Worm (Caenorhabditis elegans) whole organism, L1 larva: ENCODE data around the gene Y57G11C.51.
A peak's percentile ranks its signal among the peaks of the same experiment; 100 is the strongest.
"Not testable (repeated sequence)": the region's sequence is repeated elsewhere in the genome, so short reads cannot be mapped to it uniquely, and the experiment has no call there.

Source experiments
- C16A3.4 ChIP-seq: fragments of 150-350 bp; optimal IDR thresholded peaks from 2 replicates; lab custom pipeline; 2014; ENCODE audit warnings: missing biosample characterization, missing genetic modification characterization
- F16B12.6 ChIP-seq: fragments of 150-350 bp; optimal IDR thresholded peaks from 2 replicates; lab custom pipeline; 2014; ENCODE audit warnings: missing biosample characterization, missing genetic modification characterization
- aly-2 ChIP-seq: fragments of 150-350 bp; optimal IDR thresholded peaks from 2 replicates; lab custom pipeline; 2014; ENCODE audit warnings: missing biosample characterization, missing genetic modification characterization
- ama-1 ChIP-seq: fragments of 150-350 bp; optimal IDR thresholded peaks from 2 replicates; lab custom pipeline; 2014
- ceh-8 ChIP-seq: fragments of 200-800 bp; sonication (Bioruptor generic); optimal IDR thresholded peaks from 2 replicates; lab custom pipeline; 2018; ENCODE audit warnings: mild to moderate bottlenecking, missing genetic modification characterization, moderate library complexity, missing compliant biosample characterization
- ceh-90 ChIP-seq: sonication (generic microtip); optimal IDR thresholded peaks from 2 replicates; lab custom pipeline; 2016; ENCODE audit warnings: missing genetic modification characterization, missing compliant biosample characterization
- dpl-1 ChIP-seq, 3 experiments: fragments of 150-350 bp in 2 of 3; sonication (generic microtip) in 1 of 3; optimal IDR thresholded peaks; 2 replicates each; lab custom pipeline; 2014 to 2017; ENCODE audit warnings: missing biosample characterization in 3 of 3, missing genetic modification characterization in 3 of 3, missing genetic modification reagents in 3 of 3
- efl-1 ChIP-seq, 4 experiments: fragments of 150-350 bp; optimal IDR thresholded peaks in 3 of 4; peaks in 1 of 4; 1 replicate in 1 of 4; 2 replicates in 3 of 4; lab custom pipeline; 2014; ENCODE audit warnings: missing biosample characterization in 2 of 4, missing genetic modification characterization in 2 of 4, missing genetic modification reagents in 2 of 4
- efl-3 ChIP-seq: fragments of 200-800 bp; sonication (Bioruptor generic); optimal IDR thresholded peaks from 2 replicates; lab custom pipeline; 2018; ENCODE audit warnings: mild to moderate bottlenecking, missing genetic modification characterization, missing compliant biosample characterization
- egl-27 ChIP-seq, 2 experiments: fragments of 150-350 bp in 1 of 2; sonication (generic microtip); optimal IDR thresholded peaks; 3 replicates each; lab custom pipeline; 2017 to 2018; ENCODE audit warnings: missing biosample characterization in 2 of 2, missing genetic modification characterization in 2 of 2, missing genetic modification reagents in 2 of 2
- elt-3 ChIP-seq, 6 experiments: fragments of 150-350 bp in 1 of 6; sonication (generic microtip); optimal IDR thresholded peaks; 2 replicates each; lab custom pipeline; 2017 to 2018; ENCODE audit warnings: missing biosample characterization in 6 of 6, missing genetic modification characterization in 6 of 6, inconsistent platforms in 1 of 6
- fos-1 ChIP-seq: fragments of 150-350 bp; optimal IDR thresholded peaks from 2 replicates; lab custom pipeline; 2014; ENCODE audit warnings: missing biosample characterization, missing genetic modification characterization
- grh-1 ChIP-seq: fragments of 200-800 bp; sonication (Bioruptor generic); IDR thresholded peaks from 2 replicates; pipeline ENCODE4 v1.3.6; 2022; ENCODE audit warnings: missing genetic modification reagents, missing genetic modification characterization, missing compliant biosample characterization
- hlh-4 ChIP-seq: sonication (generic microtip); optimal IDR thresholded peaks from 2 replicates; lab custom pipeline; 2016; ENCODE audit warnings: mild to moderate bottlenecking, missing genetic modification characterization, missing compliant biosample characterization
- jun-1 ChIP-seq: fragments of 150-350 bp; optimal IDR thresholded peaks from 2 replicates; lab custom pipeline; 2014; ENCODE audit warnings: missing biosample characterization, missing genetic modification reagents, missing genetic modification characterization
- lin-13 ChIP-seq: fragments of 150-350 bp; optimal IDR thresholded peaks from 2 replicates; lab custom pipeline; 2014; ENCODE audit warnings: missing biosample characterization, missing genetic modification reagents, missing genetic modification characterization
- lin-15B ChIP-seq: fragments of 150-350 bp; sonication (generic microtip); optimal IDR thresholded peaks from 3 replicates; lab custom pipeline; 2014; ENCODE audit warnings: missing biosample characterization, missing genetic modification characterization
- lin-35 ChIP-seq, 2 experiments: fragments of 150-350 bp; optimal IDR thresholded peaks; 2 replicates each; lab custom pipeline; 2014; ENCODE audit warnings: missing biosample characterization in 2 of 2, missing genetic modification characterization in 2 of 2, missing genetic modification reagents in 2 of 2
- lsy-2 ChIP-seq, 2 experiments: fragments of 150-350 bp; optimal IDR thresholded peaks; 2 replicates each; lab custom pipeline; 2014; ENCODE audit warnings: missing biosample characterization in 2 of 2, missing genetic modification characterization in 2 of 2
- mab-9 ChIP-seq: fragments of 200-800 bp; sonication (Bioruptor generic); IDR thresholded peaks from 2 replicates; pipeline ENCODE4 v1.3.6; 2022; ENCODE audit warnings: missing genetic modification reagents, missing genetic modification characterization, missing compliant biosample characterization
- nhr-20 ChIP-seq: sonication (generic microtip); optimal IDR thresholded peaks from 2 replicates; lab custom pipeline; 2016; ENCODE audit warnings: mild to moderate bottlenecking, missing genetic modification characterization, missing compliant biosample characterization
- nhr-237 ChIP-seq: fragments of 150-350 bp; optimal IDR thresholded peaks from 2 replicates; lab custom pipeline; 2014; ENCODE audit warnings: missing biosample characterization, missing genetic modification characterization
- nhr-71 ChIP-seq: sonication (generic microtip); optimal IDR thresholded peaks from 2 replicates; lab custom pipeline; 2016; ENCODE audit warnings: mild to moderate bottlenecking, missing genetic modification characterization, moderate library complexity, missing compliant biosample characterization
- nhr-77 ChIP-seq: fragments of 150-350 bp; optimal IDR thresholded peaks from 2 replicates; lab custom pipeline; 2014; ENCODE audit warnings: missing biosample characterization, missing genetic modification characterization
- nhr-85 ChIP-seq: sonication (generic microtip); peaks from one replicate; lab custom pipeline; 2016; ENCODE audit warnings: missing genetic modification characterization, inconsistent platforms, missing compliant biosample characterization
- nhr-90 ChIP-seq: sonication (generic microtip); optimal IDR thresholded peaks from 2 replicates; lab custom pipeline; 2016; ENCODE audit warnings: mild to moderate bottlenecking, missing genetic modification characterization, missing compliant biosample characterization; ENCODE audit not compliant: poor library complexity
- pag-3 ChIP-seq: sonication (generic microtip); optimal IDR thresholded peaks from 2 replicates; lab custom pipeline; 2017; ENCODE audit warnings: missing genetic modification characterization, mild to moderate bottlenecking, missing compliant biosample characterization, antibody characterized with exemption, borderline replicate concordance; ENCODE audit not compliant: insufficient read depth
- pqm-1 ChIP-seq: sonication (generic microtip); optimal IDR thresholded peaks from 3 replicates; lab custom pipeline; 2017; ENCODE audit warnings: missing biosample characterization, missing genetic modification characterization
- skn-1 ChIP-seq: fragments of 150-350 bp; optimal IDR thresholded peaks from 2 replicates; lab custom pipeline; 2014; ENCODE audit warnings: missing biosample characterization, missing genetic modification characterization
- sptf-1 ChIP-seq: fragments of 150-350 bp; optimal IDR thresholded peaks from 2 replicates; lab custom pipeline; 2014; ENCODE audit warnings: missing biosample characterization, missing genetic modification characterization
- sup-37 ChIP-seq: fragments of 200-800 bp; sonication (Bioruptor generic); optimal IDR thresholded peaks from 2 replicates; lab custom pipeline; 2018; ENCODE audit warnings: mild to moderate bottlenecking, missing genetic modification characterization, missing compliant biosample characterization
- swsn-7 ChIP-seq: sonication (generic microtip); optimal IDR thresholded peaks from 2 replicates; lab custom pipeline; 2016; ENCODE audit warnings: missing genetic modification characterization, missing compliant biosample characterization
- unc-30 ChIP-seq: sonication (generic microtip); optimal IDR thresholded peaks from 2 replicates; lab custom pipeline; 2017; ENCODE audit warnings: missing biosample characterization, missing genetic modification characterization
- unc-62 ChIP-seq: fragments of 150-350 bp; optimal IDR thresholded peaks from 2 replicates; lab custom pipeline; 2014; ENCODE audit warnings: missing biosample characterization, missing genetic modification reagents, missing genetic modification characterization
- unc-86 ChIP-seq: sonication (generic microtip); optimal IDR thresholded peaks from 2 replicates; lab custom pipeline; 2016; ENCODE audit warnings: missing genetic modification characterization, missing compliant biosample characterization
- ztf-4 ChIP-seq: fragments of 150-350 bp; optimal IDR thresholded peaks from 2 replicates; lab custom pipeline; 2014; ENCODE audit warnings: missing biosample characterization, missing genetic modification characterization

Y57G11C.51 gene

DNA sequence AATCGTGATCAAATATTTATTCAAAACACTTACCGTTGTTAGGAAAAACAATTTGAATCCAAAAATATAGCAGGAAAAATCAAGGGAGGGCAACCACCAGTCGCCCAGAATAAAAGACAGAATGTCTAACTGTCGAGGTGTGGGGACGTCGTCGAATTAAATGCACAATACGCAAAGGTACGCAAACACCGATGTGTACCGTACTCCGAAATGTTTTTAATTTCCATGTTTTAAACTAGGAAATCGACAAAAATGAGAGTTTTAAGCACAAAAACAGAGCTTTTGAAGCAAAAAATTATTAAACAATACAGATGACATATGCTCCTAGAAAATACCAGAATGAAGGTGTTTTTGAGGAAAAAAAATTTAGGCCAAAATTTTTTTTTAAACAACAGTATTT, at the start of gene Y57G11C.51:
Y57G11C.51 (minus strand) TSS at position 101 of the 400 bp plus-strand sequence.
- TF ChIP-seq pag-3; jun-1; unc-86 (tag; lab: Kevin White, UChicago): not testable (repeated sequence)

DNA sequence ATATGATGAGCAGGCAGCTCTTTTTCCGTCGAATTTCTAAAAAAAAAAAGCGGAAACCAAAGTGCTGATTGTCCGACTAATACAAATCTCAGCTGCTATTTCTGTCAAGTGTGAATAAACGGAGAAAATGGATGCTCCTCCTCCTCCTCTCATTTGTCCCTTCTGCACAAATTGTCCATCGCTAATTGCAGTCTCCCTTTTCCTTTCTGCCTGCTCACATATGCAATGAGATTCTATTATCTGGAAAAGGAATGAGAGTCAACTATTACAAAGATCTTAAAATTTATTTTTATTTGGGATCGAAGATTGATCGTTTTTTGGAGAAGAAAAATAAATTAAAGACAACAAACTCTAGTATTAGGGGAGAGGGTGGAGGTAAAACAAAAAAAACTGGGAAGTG, 47.9 kb upstream of the Y57G11C.51 start:
- TF ChIP-seq ztf-4 (tag; lab: Kevin White, UChicago): peak; percentile 37
- peak in 1 of 2 experiments; percentile 3 for TF ChIP-seq efl-1 (optimal IDR thresholded peaks at IDR 0.05; lab: Kevin White, UChicago)
- TF ChIP-seq efl-1 (GFP tag; optimal IDR thresholded peaks at IDR 0.05 in 1 of 2; lab: Kevin White, UChicago): no peak
- no peak for TF ChIP-seq ceh-90 (tag; lab: Kevin White, UChicago)
- TF ChIP-seq nhr-20: no peak
- TF ChIP-seq nhr-85 (tag; lab: Kevin White, UChicago): peak; percentile 13
- TF ChIP-seq ama-1 (lab: Kevin White, UChicago): peak; percentile 38
- TF ChIP-seq efl-3: no peak
- no peak for TF ChIP-seq pqm-1 (tag; lab: Kevin White, UChicago)
- no peak for TF ChIP-seq lin-13 (GFP tag; lab: Kevin White, UChicago)
- peak; percentile 38 for TF ChIP-seq nhr-71
- peak; percentile 45 for TF ChIP-seq nhr-90 (tag; lab: Kevin White, UChicago)
- no peak for TF ChIP-seq sup-37 (GFP tag; lab: Kevin White, UChicago)
- TF ChIP-seq elt-3 (tag; optimal IDR thresholded peaks at IDR 0.05; lab: Kevin White, UChicago): peak in 1 of 6 experiments; percentile 2
- TF ChIP-seq nhr-237 (tag; lab: Kevin White, UChicago): no peak
- peak; percentile 18 to 25 for TF ChIP-seq lsy-2 (tag; optimal IDR thresholded peaks at IDR 0.05; lab: Kevin White, UChicago)
- TF ChIP-seq nhr-77 (tag; lab: Kevin White, UChicago): no peak
- peak; percentile 95 for TF ChIP-seq aly-2 (tag; lab: Kevin White, UChicago)
- TF ChIP-seq swsn-7 (tag; lab: Kevin White, UChicago): peak; percentile 10
- no peak for TF ChIP-seq egl-27 (tag; optimal IDR thresholded peaks at IDR 0.05; lab: Kevin White, UChicago)

DNA sequence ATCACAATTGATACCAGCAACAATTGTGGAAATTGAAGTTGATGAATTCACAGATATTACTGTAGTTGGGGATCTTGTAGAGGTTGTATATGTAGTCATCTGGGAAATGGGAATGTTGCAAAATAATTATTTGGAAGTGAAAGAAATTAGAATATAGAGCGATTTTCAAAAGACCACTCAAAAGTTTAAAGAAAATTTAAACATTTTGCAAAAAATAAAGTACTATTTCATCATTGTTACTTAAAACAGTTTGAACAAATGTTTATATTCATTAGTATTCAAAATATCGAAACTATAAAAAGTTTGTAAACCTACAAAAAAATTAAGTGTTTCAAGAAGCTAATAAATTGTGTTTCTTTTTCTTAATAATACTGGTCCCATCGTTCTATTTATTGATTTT, 41.9 kb upstream of the Y57G11C.51 start, which contains the start of gene Y57G11C.46:
Y57G11C.46 (minus strand) TSS at position 101 of the 400 bp plus-strand sequence.
- TF ChIP-seq elt-3 (tag; optimal IDR thresholded peaks at IDR 0.05; lab: Kevin White, UChicago) (no peak), unc-62 (GFP tag; lab: Kevin White, UChicago) (no peak), swsn-7 (tag; lab: Kevin White, UChicago) (no peak), grh-1 (no peak), dpl-1 (GFP tag; optimal IDR thresholded peaks at IDR 0.05; lab: Kevin White, UChicago) (no peak), efl-1 (optimal IDR thresholded peaks at IDR 0.05; lab: Kevin White, UChicago) (no peak), efl-1 (GFP tag; optimal IDR thresholded peaks at IDR 0.05 in 1 of 2; lab: Kevin White, UChicago) (no peak), unc-30 (tag; lab: Kevin White, UChicago) (no peak), mab-9 (no peak), hlh-4 (no peak), nhr-20 (no peak), fos-1 (tag; lab: Kevin White, UChicago) (no peak), nhr-71 (no peak), lin-15B (tag; lab: Kevin White, UChicago) (no peak), lin-35 (GFP tag; optimal IDR thresholded peaks at IDR 0.05; lab: Kevin White, UChicago) (no peak), skn-1 (tag; lab: Kevin White, UChicago) (no peak), sptf-1 (tag; lab: Kevin White, UChicago) (no peak), C16A3.4 (tag; lab: Kevin White, UChicago) (no peak)

DNA sequence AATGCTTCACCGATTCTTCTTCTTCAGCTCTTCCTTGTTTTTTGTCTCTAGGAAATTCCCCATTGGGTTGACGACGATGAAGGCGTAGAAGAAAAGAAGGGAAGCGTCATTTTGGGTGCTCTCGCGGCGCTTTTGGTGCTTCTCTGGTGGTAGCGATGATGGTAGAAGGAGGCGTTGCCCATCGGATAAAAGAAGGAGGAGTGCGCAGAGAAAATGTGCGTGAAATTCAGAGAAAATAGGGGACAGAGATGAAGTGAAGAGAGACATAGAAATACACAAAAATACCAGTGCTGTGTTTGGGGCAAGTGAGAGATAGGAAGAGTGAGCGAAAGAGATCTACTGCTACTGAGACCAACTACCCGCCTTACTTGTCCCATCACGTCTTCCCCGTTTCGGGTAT, 32.5 kb upstream of the Y57G11C.51 start, which contains the start of gene oig-5:
oig-5 (plus strand) TSS at position 301 of the 400 bp plus-strand sequence.
- peak; percentile 5 for TF ChIP-seq ceh-8
- TF ChIP-seq mab-9: 0 out of 2 replicates have a peak, but pooled peaks have one; percentile 7
- TF ChIP-seq F16B12.6: no peak
- no peak for TF ChIP-seq nhr-77 (tag; lab: Kevin White, UChicago)
